Fruit fly (Drosophila melanogaster) whole organism: ENCODE measurements around the gene Lcp65Aa.
"Not testable (repeated sequence)": the region's sequence is repeated elsewhere in the genome, so short reads cannot be mapped to it uniquely, and the experiment has no call there.

Experiments
- CG8478 ChIP-seq: fragments of >200 bp; optimal IDR thresholded peaks from 2 replicates; lab custom pipeline; 2018; ENCODE audit warnings: inconsistent platforms
- Dll ChIP-seq: fragments of >200 bp; optimal IDR thresholded peaks from 2 replicates; lab custom pipeline; 2017
- EcR ChIP-seq, 2 experiments: fragments of >200 bp; optimal IDR thresholded peaks; 2 replicates each; lab custom pipeline; 2017; ENCODE audit warnings: missing biosample characterization in 2 of 2, missing genetic modification characterization in 2 of 2, missing genetic modification reagents in 2 of 2
- pan ChIP-seq: fragments of >200 bp; optimal IDR thresholded peaks from 2 replicates; lab custom pipeline; 2017
- psq ChIP-seq: fragments of >200 bp; optimal IDR thresholded peaks from 2 replicates; lab custom pipeline; 2017
- usp ChIP-seq: fragments of >200 bp; optimal IDR thresholded peaks from 2 replicates; lab custom pipeline; 2017; ENCODE audit warnings: missing biosample characterization, missing genetic modification characterization, mixed read lengths

The Lcp65Aa gene

dm6 chr3L:6141538-6141937 lies 9.6 kb upstream of the Lcp65Aa start:
- TF ChIP-seq psq (lab: Kevin White, UChicago) (no peak), CG8478 (lab: Kevin White, UChicago) (no peak), usp (GFP tag; lab: Kevin White, UChicago) (no peak)

- TF ChIP-seq psq (lab: Kevin White, UChicago), result no peak
- TF ChIP-seq pan (lab: Kevin White, UChicago), result no peak
- TF ChIP-seq Dll, result no peak
- no peak for TF ChIP-seq usp (GFP tag; lab: Kevin White, UChicago)
- no peak for TF ChIP-seq EcR (GFP tag; optimal IDR thresholded peaks at IDR 0.05; lab: Kevin White, UChicago)
- TF ChIP-seq CG8478 (lab: Kevin White, UChicago), result no peak
Measured at dm6 chr3L:6142313-6142712, 8.8 kb upstream of the Lcp65Aa start, which contains the start of gene Cpr65Aw. Cpr65Aw (minus strand) TSS chr3L:6142413.

dm6 chr3L:6143188-6143755 lies 7.8 kb upstream of the Lcp65Aa start, which contains the start of gene Lcp65Ad:
Lcp65Ad (plus strand) TSS chr3L:6143395.
- peak; percentile 37 for TF ChIP-seq Dll
- no peak for TF ChIP-seq CG8478 (lab: Kevin White, UChicago)

- TF ChIP-seq usp (GFP tag; lab: Kevin White, UChicago), result no peak
- TF ChIP-seq CG8478 (lab: Kevin White, UChicago), result no peak
- TF ChIP-seq pan (lab: Kevin White, UChicago), result no peak
- no peak for TF ChIP-seq EcR (GFP tag; optimal IDR thresholded peaks at IDR 0.05; lab: Kevin White, UChicago)
- TF ChIP-seq Dll, result no peak
- no peak for TF ChIP-seq psq (lab: Kevin White, UChicago)
Measured at dm6 chr3L:6144769-6145220, 6.3 kb upstream of the Lcp65Aa start, which contains the start of gene Lcp65Ac. Lcp65Ac (plus strand) TSS chr3L:6144819.

dm6 chr3L:6146374-6146773 lies 4.7 kb upstream of the Lcp65Aa start, which contains the start of gene Lcp65Ab2:
Lcp65Ab2 (plus strand) TSS chr3L:6146674.
- not testable (repeated sequence) for TF ChIP-seq psq (lab: Kevin White, UChicago); EcR (GFP tag; optimal IDR thresholded peaks at IDR 0.05; lab: Kevin White, UChicago); Dll

- not testable (repeated sequence) for TF ChIP-seq Dll; psq (lab: Kevin White, UChicago); usp (GFP tag; lab: Kevin White, UChicago)
Measured at dm6 chr3L:6147887-6148286, 3.2 kb upstream of the Lcp65Aa start, which contains the start of gene Cpr65Ax1. Cpr65Ax1 (minus strand) TSS chr3L:6147987.

dm6 chr3L:6149248-6149647 lies 1.9 kb upstream of the Lcp65Aa start, which contains the start of gene Lcp65Ab1:
Lcp65Ab1 (plus strand) TSS chr3L:6149548.
- not testable (repeated sequence) for TF ChIP-seq Dll; pan (lab: Kevin White, UChicago); psq (lab: Kevin White, UChicago)

- TF ChIP-seq EcR (GFP tag; optimal IDR thresholded peaks at IDR 0.05; lab: Kevin White, UChicago) (no peak), CG8478 (lab: Kevin White, UChicago) (no peak), Dll (no peak), pan (lab: Kevin White, UChicago) (no peak), psq (lab: Kevin White, UChicago) (no peak), usp (GFP tag; lab: Kevin White, UChicago) (no peak)
Measured at dm6 chr3L:6152531-6152930, 1.4 kb downstream of the Lcp65Aa start, which contains the start of gene Acp65Aa. Acp65Aa (minus strand) TSS chr3L:6152745.

- TF ChIP-seq EcR (GFP tag; optimal IDR thresholded peaks at IDR 0.05; lab: Kevin White, UChicago) (no peak), pan (lab: Kevin White, UChicago) (no peak), psq (lab: Kevin White, UChicago) (no peak), Dll (no peak), CG8478 (lab: Kevin White, UChicago) (no peak), usp (GFP tag; lab: Kevin White, UChicago) (no peak)
Measured at dm6 chr3L:6154951-6155394, 3.9 kb downstream of the Lcp65Aa start.

- no peak for TF ChIP-seq CG8478 (lab: Kevin White, UChicago)
- TF ChIP-seq psq (lab: Kevin White, UChicago), result no peak
- no peak for TF ChIP-seq usp (GFP tag; lab: Kevin White, UChicago)
- no peak for TF ChIP-seq pan (lab: Kevin White, UChicago)
- no peak for TF ChIP-seq EcR (GFP tag; optimal IDR thresholded peaks at IDR 0.05; lab: Kevin White, UChicago)
- no peak for TF ChIP-seq Dll
Measured at dm6 chr3L:6157327-6158032, 6.4 kb downstream of the Lcp65Aa start, which contains the start of gene CG13297. CG13297 (minus strand) TSS chr3L:6157377.

- TF ChIP-seq psq (lab: Kevin White, UChicago) (no peak), pan (lab: Kevin White, UChicago) (no peak), usp (GFP tag; lab: Kevin White, UChicago) (no peak), CG8478 (lab: Kevin White, UChicago) (no peak), Dll (no peak), EcR (GFP tag; optimal IDR thresholded peaks at IDR 0.05; lab: Kevin White, UChicago) (no peak)
Measured at dm6 chr3L:6158530-6158929, 7.4 kb downstream of the Lcp65Aa start, which contains the start of gene Cpr65Ay. Cpr65Ay (minus strand) TSS chr3L:6158630.

- no peak for TF ChIP-seq psq (lab: Kevin White, UChicago)
- TF ChIP-seq Dll, result no peak
- TF ChIP-seq EcR (GFP tag; optimal IDR thresholded peaks at IDR 0.05; lab: Kevin White, UChicago), result no peak
- no peak for TF ChIP-seq pan (lab: Kevin White, UChicago)
- TF ChIP-seq usp (GFP tag; lab: Kevin White, UChicago), result no peak
- TF ChIP-seq CG8478 (lab: Kevin White, UChicago), result no peak
Measured at dm6 chr3L:6159863-6160262, 8.8 kb downstream of the Lcp65Aa start.
